Fruit fly (Drosophila melanogaster) whole organism, embryonic: ENCODE data around the gene Eip93F.

Experiments used
- Aef1 ChIP-seq: fragments of 200-800 bp; sonication (Bioruptor generic); IDR thresholded peaks from 3 replicates; pipeline ENCODE4 v1.3.6; 2022; ENCODE audit warnings: missing biosample characterization, missing genetic modification characterization
- CG10147 ChIP-seq: fragments of 200-800 bp; sonication (Bioruptor generic); optimal IDR thresholded peaks from 2 replicates; lab custom pipeline; 2019; ENCODE audit warnings: missing biosample characterization, mild to moderate bottlenecking, missing genetic modification characterization, moderate library complexity
- CG10543 ChIP-seq: fragments of 200-800 bp; sonication (Bioruptor generic); optimal IDR thresholded peaks from 3 replicates; lab custom pipeline; 2017; ENCODE audit warnings: missing biosample characterization, mild to moderate bottlenecking, missing genetic modification characterization, moderate library complexity
- CG10979 ChIP-seq: fragments of 200-800 bp; sonication (Bioruptor generic); optimal IDR thresholded peaks from 2 replicates; lab custom pipeline; 2018; ENCODE audit warnings: missing biosample characterization, mild to moderate bottlenecking, missing genetic modification characterization, moderate library complexity
- CG14667 ChIP-seq: fragments of 200-800 bp; sonication (Bioruptor generic); IDR thresholded peaks from 2 replicates; pipeline ENCODE4 v1.3.6; 2022; ENCODE audit warnings: missing biosample characterization, missing genetic modification characterization
- CG17568 ChIP-seq: fragments of 200-800 bp; sonication (Bioruptor generic); optimal IDR thresholded peaks from 2 replicates; lab custom pipeline; 2018; ENCODE audit warnings: missing biosample characterization, mild to moderate bottlenecking, missing genetic modification characterization, moderate library complexity
- CG2678 ChIP-seq: fragments of 200-800 bp; sonication (Bioruptor generic); optimal IDR thresholded peaks from 3 replicates; lab custom pipeline; 2019; ENCODE audit warnings: missing biosample characterization, mild to moderate bottlenecking, missing genetic modification characterization, moderate library complexity
- CG2889 ChIP-seq: fragments of 200-800 bp; sonication (Bioruptor generic); IDR thresholded peaks from 3 replicates; pipeline ENCODE4 v1.3.6; 2022; ENCODE audit warnings: missing biosample characterization, missing genetic modification characterization
- CG3065 ChIP-seq: fragments of 200-800 bp; sonication (Bioruptor generic); optimal IDR thresholded peaks from 2 replicates; lab custom pipeline; 2016; ENCODE audit warnings: missing biosample characterization, missing genetic modification characterization
- CG31224 ChIP-seq: fragments of 200-800 bp; sonication (Bioruptor generic); IDR thresholded peaks from 2 replicates; pipeline ENCODE4 v1.3.6; 2022; ENCODE audit warnings: missing biosample characterization, missing genetic modification characterization
- CG5180 ChIP-seq: fragments of 200-800 bp; sonication (Bioruptor generic); optimal IDR thresholded peaks from 3 replicates; lab custom pipeline; 2017; ENCODE audit warnings: missing biosample characterization, missing genetic modification characterization, mild to moderate bottlenecking, moderate library complexity, missing genetic modification reagents
- CG8290 ChIP-seq, 3 experiments: fragments of 200-800 bp; sonication (Bioruptor generic); optimal IDR thresholded peaks; 2 replicates each; lab custom pipeline; 2016 to 2019; ENCODE audit warnings: missing biosample characterization in 3 of 3, missing genetic modification characterization in 3 of 3, mild to moderate bottlenecking in 2 of 3, moderate library complexity in 1 of 3
- CG8388 ChIP-seq: fragments of 200-800 bp; sonication (Bioruptor generic); optimal IDR thresholded peaks from 2 replicates; lab custom pipeline; 2019; ENCODE audit warnings: missing biosample characterization, mild to moderate bottlenecking, missing genetic modification characterization, moderate library complexity
- CG8944 ChIP-seq: fragments of 200-800 bp; sonication (Bioruptor generic); optimal IDR thresholded peaks from 3 replicates; lab custom pipeline; 2016; ENCODE audit warnings: missing biosample characterization, missing genetic modification characterization
- CHES-1-like ChIP-seq: fragments of 200-800 bp; sonication (Bioruptor generic); optimal IDR thresholded peaks from 2 replicates; lab custom pipeline; 2016; ENCODE audit warnings: missing biosample characterization, missing genetic modification characterization
- Camta ChIP-seq: fragments of 200-800 bp; sonication (Bioruptor generic); optimal IDR thresholded peaks from 2 replicates; lab custom pipeline; 2016; ENCODE audit warnings: missing biosample characterization, missing genetic modification characterization
- CoRest ChIP-seq: fragments of 200-800 bp; sonication (Bioruptor generic); optimal IDR thresholded peaks from 3 replicates; lab custom pipeline; 2018; ENCODE audit warnings: missing biosample characterization, mild to moderate bottlenecking, missing genetic modification characterization, moderate library complexity
- Deaf1 ChIP-seq: fragments of 200-800 bp; optimal IDR thresholded peaks from 3 replicates; lab custom pipeline; 2019; ENCODE audit warnings: missing biosample characterization, mild to moderate bottlenecking, missing genetic modification characterization, moderate library complexity
- Dfd ChIP-seq, 2 experiments: fragments of >200 bp; optimal IDR thresholded peaks; 2 replicates each; lab custom pipeline; 2017; ENCODE audit warnings: missing biosample characterization in 2 of 2, missing genetic modification characterization in 2 of 2
- Doc3 ChIP-seq: fragments of 200-800 bp; sonication (Bioruptor generic); IDR thresholded peaks from 3 replicates; pipeline ENCODE4 v1.3.6; 2022; ENCODE audit warnings: missing biosample characterization, missing genetic modification characterization; ENCODE audit not compliant: partially characterized antibody
- Hmr ChIP-seq: fragments of 200-800 bp; sonication (Bioruptor generic); optimal IDR thresholded peaks from 3 replicates; lab custom pipeline; 2017; ENCODE audit warnings: mild to moderate bottlenecking, missing biosample characterization, missing genetic modification reagents, missing genetic modification characterization
- Lim3 ChIP-seq: fragments of 200-800 bp; sonication (Bioruptor generic); IDR thresholded peaks from 2 replicates; pipeline ENCODE4 v1.3.6; 2022; ENCODE audit warnings: missing biosample characterization, missing genetic modification characterization
- NK7.1 ChIP-seq: fragments of 200-800 bp; sonication (Bioruptor generic); optimal IDR thresholded peaks from 3 replicates; lab custom pipeline; 2016; ENCODE audit warnings: missing biosample characterization, missing genetic modification characterization
- Sox100B ChIP-seq: fragments of 200-800 bp; sonication (Bioruptor generic); optimal IDR thresholded peaks from 3 replicates; lab custom pipeline; 2018; ENCODE audit warnings: missing biosample characterization, mild to moderate bottlenecking, missing genetic modification characterization
- Ssrp ChIP-seq: fragments of 200-800 bp; sonication (Bioruptor generic); optimal IDR thresholded peaks from 2 replicates; lab custom pipeline; 2018; ENCODE audit warnings: missing biosample characterization, mild to moderate bottlenecking, missing genetic modification characterization, moderate library complexity
- Xrp1 ChIP-seq: fragments of 200-800 bp; sonication (Bioruptor generic); IDR thresholded peaks from 2 replicates; pipeline ENCODE4 v1.3.6; 2022; ENCODE audit warnings: missing biosample characterization, missing genetic modification characterization
- bcd ChIP-seq: fragments of 200-800 bp; sonication (Bioruptor generic); optimal IDR thresholded peaks from 2 replicates; lab custom pipeline; 2017; ENCODE audit warnings: missing biosample characterization, mild to moderate bottlenecking, missing genetic modification characterization
- bsh ChIP-seq, 2 experiments: fragments of 200-800 bp; sonication (Bioruptor generic); optimal IDR thresholded peaks; 2 replicates each; lab custom pipeline; 2017 to 2018; ENCODE audit warnings: mild to moderate bottlenecking in 2 of 2, missing biosample characterization in 2 of 2, missing genetic modification characterization in 2 of 2, moderate library complexity in 1 of 2
- chm ChIP-seq: fragments of 200-800 bp; sonication (Bioruptor generic); IDR thresholded peaks from 2 replicates; pipeline ENCODE4 v1.3.6; 2022; ENCODE audit warnings: missing biosample characterization, missing genetic modification characterization
- crol ChIP-seq: fragments of 200-800 bp; sonication (Bioruptor generic); IDR thresholded peaks from 2 replicates; pipeline ENCODE4 v1.3.6; 2022; ENCODE audit warnings: missing biosample characterization, missing genetic modification characterization
- crp ChIP-seq, 2 experiments: fragments of 200-800 bp; sonication (Bioruptor generic); optimal IDR thresholded peaks; 2 replicates in 1 of 2; 3 replicates in 1 of 2; lab custom pipeline; 2017; ENCODE audit warnings: missing biosample characterization in 2 of 2, missing genetic modification characterization in 2 of 2, mild to moderate bottlenecking in 1 of 2, moderate library complexity in 1 of 2
- dati ChIP-seq: fragments of 200-800 bp; sonication (Bioruptor generic); IDR thresholded peaks from 2 replicates; pipeline ENCODE4 v1.3.6; 2022; ENCODE audit warnings: missing biosample characterization, missing genetic modification characterization
- dysf ChIP-seq: fragments of 200-800 bp; sonication (Bioruptor generic); IDR thresholded peaks from 3 replicates; pipeline ENCODE4 v1.3.6; 2022; ENCODE audit warnings: missing biosample characterization, missing genetic modification characterization
- eve ChIP-seq, 2 experiments: fragments of >200 bp; optimal IDR thresholded peaks; 2 replicates each; lab custom pipeline; 2017; ENCODE audit warnings: missing biosample characterization in 2 of 2, missing genetic modification characterization in 2 of 2
- exex ChIP-seq: fragments of 200-800 bp; sonication (Bioruptor generic); optimal IDR thresholded peaks from 4 replicates; lab custom pipeline; 2018; ENCODE audit warnings: missing biosample characterization, mild to moderate bottlenecking, missing genetic modification characterization, moderate library complexity
- kah ChIP-seq: fragments of 200-800 bp; sonication (Bioruptor generic); optimal IDR thresholded peaks from 2 replicates; lab custom pipeline; 2018; ENCODE audit warnings: missing biosample characterization, mild to moderate bottlenecking, missing genetic modification characterization
- kay ChIP-seq: fragments of 200-800 bp; sonication (Bioruptor generic); optimal IDR thresholded peaks from 2 replicates; lab custom pipeline; 2016; ENCODE audit warnings: missing biosample characterization, missing genetic modification characterization
- lmd ChIP-seq: fragments of 200-800 bp; sonication (Bioruptor generic); IDR thresholded peaks from 2 replicates; pipeline ENCODE4 v1.3.6; 2022; ENCODE audit warnings: missing biosample characterization, missing genetic modification characterization
- lola ChIP-seq, 3 experiments: fragments of >200 bp in 2 of 3; fragments of 200-800 bp in 1 of 3; sonication (Bioruptor generic) in 1 of 3; optimal IDR thresholded peaks; 2 replicates each; lab custom pipeline; 2017 to 2019; ENCODE audit warnings: missing biosample characterization in 3 of 3, missing genetic modification characterization in 3 of 3, mild to moderate bottlenecking in 1 of 3, moderate library complexity in 1 of 3
- mam ChIP-seq: fragments of 200-800 bp; sonication (Bioruptor generic); optimal IDR thresholded peaks from 3 replicates; lab custom pipeline; 2016; ENCODE audit warnings: missing biosample characterization, missing genetic modification characterization
- nmo ChIP-seq: fragments of 200-800 bp; sonication (Bioruptor generic); optimal IDR thresholded peaks from 2 replicates; lab custom pipeline; 2018; ENCODE audit warnings: missing biosample characterization, mild to moderate bottlenecking, missing genetic modification characterization, moderate library complexity
- sens ChIP-seq: fragments of 200-800 bp; sonication (Bioruptor generic); peaks from one replicate; lab custom pipeline; 2016; ENCODE audit warnings: missing biosample characterization, missing genetic modification characterization
- sr ChIP-seq: fragments of 200-800 bp; sonication (Bioruptor generic); IDR thresholded peaks from 3 replicates; pipeline ENCODE4 v1.3.6; 2022; ENCODE audit warnings: missing biosample characterization, missing genetic modification characterization
- stwl ChIP-seq: fragments of 200-800 bp; sonication (Bioruptor generic); optimal IDR thresholded peaks from 3 replicates; lab custom pipeline; 2018; ENCODE audit warnings: missing biosample characterization, mild to moderate bottlenecking, missing genetic modification characterization, moderate library complexity
- twi ChIP-seq: fragments of 200-800 bp; optimal IDR thresholded peaks from 2 replicates; lab custom pipeline; 2019; ENCODE audit warnings: missing biosample characterization, mild to moderate bottlenecking, missing genetic modification characterization, moderate library complexity
- tx ChIP-seq: fragments of 200-800 bp; sonication (Bioruptor generic); optimal IDR thresholded peaks from 2 replicates; lab custom pipeline; 2016; ENCODE audit warnings: missing biosample characterization, missing genetic modification characterization
- vvl ChIP-seq: fragments of 200-800 bp; sonication (Bioruptor generic); IDR thresholded peaks from 2 replicates; pipeline ENCODE4 v1.3.6; 2022; ENCODE audit warnings: missing biosample characterization, missing genetic modification characterization
- zf30C ChIP-seq: fragments of 200-800 bp; sonication (Bioruptor generic); optimal IDR thresholded peaks from 3 replicates; lab custom pipeline; 2018; ENCODE audit warnings: missing biosample characterization, mild to moderate bottlenecking, missing genetic modification characterization

Gene Eip93F

DNA sequence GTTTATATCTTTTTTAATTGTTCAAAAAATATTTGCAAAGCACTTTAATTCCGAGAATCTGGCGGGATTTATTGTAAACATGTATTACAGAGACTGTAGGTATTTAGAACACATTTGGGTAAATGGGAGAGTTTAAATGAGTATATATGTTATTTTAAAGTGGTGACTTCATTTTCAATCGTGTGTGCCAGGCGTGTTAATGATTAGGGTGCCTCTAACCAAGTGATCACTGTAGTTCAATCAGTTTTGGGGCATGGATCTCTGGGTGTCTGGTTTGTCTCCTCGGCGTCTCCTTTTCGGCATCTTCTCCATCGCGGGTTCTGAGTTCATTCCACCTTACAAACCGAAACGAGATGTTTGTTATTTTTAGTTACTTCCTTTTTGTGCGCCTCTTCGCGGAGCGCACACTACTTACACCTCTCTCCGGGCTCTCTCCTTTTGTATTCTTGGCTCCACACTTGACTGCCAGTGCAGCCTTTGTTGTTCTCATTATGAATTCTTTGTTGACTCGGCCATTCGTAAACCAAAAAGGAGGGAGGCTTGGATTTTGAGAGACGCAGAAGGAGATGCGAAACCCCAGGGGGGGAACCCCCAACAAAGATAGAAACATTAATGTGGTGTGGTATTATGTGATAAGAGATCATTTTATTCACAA is 95.0 kb downstream of the Eip93F start (continued):
- no peak for TF ChIP-seq CG17568
- no peak for TF ChIP-seq eve (GFP tag; optimal IDR thresholded peaks at IDR 0.05; lab: Kevin White, UChicago)
- TF ChIP-seq chm (GFP tag; lab: Robert Waterston, UW) = peak; percentile 44; the same call in 1 of the 2 replicates
- TF ChIP-seq Xrp1 (GFP tag; lab: Robert Waterston, UW) = no peak; the same call in 1 of the 2 replicates
- no peak for TF ChIP-seq nmo (GFP tag; lab: Kevin White, UChicago)
- TF ChIP-seq crp (GFP tag; optimal IDR thresholded peaks at IDR 0.05; lab: Kevin White, UChicago) = no peak
- TF ChIP-seq CG10147 (GFP tag; lab: Kevin White, UChicago) = no peak
- TF ChIP-seq lmd (GFP tag; lab: Robert Waterston, UW) = no peak
- no peak for TF ChIP-seq CG2889 (GFP tag; lab: Robert Waterston, UW)
- no peak for TF ChIP-seq CG8944 (GFP tag; lab: Kevin White, UChicago)
- TF ChIP-seq bsh (GFP tag; optimal IDR thresholded peaks at IDR 0.05; lab: Kevin White, UChicago) = no peak
- no peak for TF ChIP-seq kah (GFP tag; lab: Kevin White, UChicago)
- no peak for TF ChIP-seq exex (tag; lab: Kevin White, UChicago)
- no peak for TF ChIP-seq CG14667
- TF ChIP-seq lola (GFP tag; optimal IDR thresholded peaks at IDR 0.05; lab: Kevin White, UChicago) = no peak
- TF ChIP-seq dati (GFP tag; lab: Robert Waterston, UW) = no peak
- no peak for TF ChIP-seq CG10543
- TF ChIP-seq Lim3 (GFP tag; lab: Robert Waterston, UW) = no peak
- TF ChIP-seq tx (GFP tag; lab: Kevin White, UChicago) = no peak
- no peak for TF ChIP-seq Doc3 (GFP tag; lab: Robert Waterston, UW)
- no peak for TF ChIP-seq zf30C (GFP tag; lab: Kevin White, UChicago)
- peak; percentile 5 for TF ChIP-seq stwl (tag; lab: Kevin White, UChicago)
- peak; percentile 44; the same call in 1 of the 2 replicates for TF ChIP-seq crol (GFP tag; lab: Robert Waterston, UW)
- no peak for TF ChIP-seq Hmr (GFP tag; lab: Kevin White, UChicago)
- TF ChIP-seq Dfd (GFP tag; optimal IDR thresholded peaks at IDR 0.05; lab: Kevin White, UChicago) = no peak
- no peak for TF ChIP-seq bcd
- no peak for TF ChIP-seq dysf (GFP tag; lab: Robert Waterston, UW)

DNA sequence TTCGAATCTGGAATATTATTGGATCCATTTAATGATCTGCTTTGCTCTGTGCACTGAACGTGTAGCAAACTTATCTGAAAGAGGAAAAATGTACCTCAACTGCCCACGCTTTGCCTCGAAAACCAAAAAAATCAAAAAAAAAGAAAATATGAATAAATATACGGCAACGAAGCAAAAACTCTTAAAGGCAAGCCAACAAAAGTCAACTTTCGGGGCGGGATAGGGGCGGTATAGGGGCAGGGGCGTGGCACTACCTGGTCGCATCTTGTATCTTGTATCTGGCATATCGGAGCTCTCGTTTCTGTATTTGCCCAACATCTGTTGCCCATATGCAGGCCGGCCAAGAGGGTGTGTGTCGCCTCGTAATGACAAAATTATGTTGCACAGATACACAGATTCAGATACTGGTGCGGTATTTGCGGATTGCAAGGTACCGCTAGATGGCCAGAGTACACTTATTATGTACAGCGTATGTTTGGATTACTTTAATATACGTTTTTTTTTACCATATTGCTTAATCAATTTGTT is 95.6 kb downstream of the Eip93F start:
- TF ChIP-seq mam (GFP tag; lab: Kevin White, UChicago) (no peak), NK7.1 (GFP tag; lab: Kevin White, UChicago) (no peak), CG3065 (peak; percentile 30), CG10979 (tag; lab: Kevin White, UChicago) (no peak), CHES-1-like (no peak), Camta (GFP tag; lab: Kevin White, UChicago) (no peak), exex (tag; lab: Kevin White, UChicago) (no peak), CG5180 (no peak), stwl (tag; lab: Kevin White, UChicago) (no peak), sr (GFP tag; lab: Robert Waterston, UW) (peak; percentile 49; the same call in 1 of the 3 replicates), kay (no peak), vvl (0 out of 2 replicates have a peak, but pooled peaks have one; percentile 11), twi (peak; percentile 99), CG2678 (tag; lab: Kevin White, UChicago) (no peak), Sox100B (GFP tag; lab: Kevin White, UChicago) (no peak), CoRest (tag; lab: Kevin White, UChicago) (no peak), Deaf1 (tag; lab: Kevin White, UChicago) (no peak), CG8388 (GFP tag; lab: Kevin White, UChicago) (no peak), Ssrp (no peak), sens (GFP tag; lab: Kevin White, UChicago) (peak; percentile 32), Aef1 (GFP tag; lab: Robert Waterston, UW) (no peak), CG31224 (no peak), CG8290 (GFP tag; optimal IDR thresholded peaks at IDR 0.05; lab: Kevin White, UChicago) (no peak), CG8290 (tag; optimal IDR thresholded peaks at IDR 0.05; lab: Kevin White, UChicago) (no peak)
